Worm (Caenorhabditis elegans) whole organism, L4 larva: ENCODE data around the gene srbc-68.

ENCODE experiments used
- ama-1 ChIP-seq: fragments of 150-350 bp; optimal IDR thresholded peaks from 2 replicates; lab custom pipeline; 2014; ENCODE audit warnings: inconsistent platforms, mixed read lengths
- lin-1 ChIP-seq: fragments of 200-800 bp; sonication (Bioruptor generic); IDR thresholded peaks from 2 replicates; pipeline ENCODE4 v1.3.6; 2022; ENCODE audit warnings: missing genetic modification reagents, missing genetic modification characterization, missing compliant biosample characterization
- madf-5 ChIP-seq, 2 experiments: fragments of 200-800 bp; sonication (Bioruptor generic); IDR thresholded peaks; 2 replicates each; pipeline ENCODE4 v1.3.6; 2022; ENCODE audit warnings: missing compliant biosample characterization in 2 of 2, missing genetic modification characterization in 2 of 2
- mxl-3 ChIP-seq: fragments of 200-800 bp; sonication (Bioruptor generic); optimal IDR thresholded peaks from 2 replicates; lab custom pipeline; 2018; ENCODE audit warnings: mild to moderate bottlenecking, missing genetic modification characterization, missing compliant biosample characterization
- nhr-237 ChIP-seq: sonication (generic microtip); optimal IDR thresholded peaks from 2 replicates; lab custom pipeline; 2017; ENCODE audit warnings: missing biosample characterization, missing genetic modification characterization
- nhr-77 ChIP-seq: fragments of 150-350 bp; optimal IDR thresholded peaks from 2 replicates; lab custom pipeline; 2014; ENCODE audit warnings: missing biosample characterization, missing genetic modification characterization
- snpc-4 ChIP-seq: fragments of 150-350 bp; optimal IDR thresholded peaks from 2 replicates; lab custom pipeline; 2014; ENCODE audit warnings: missing biosample characterization, missing genetic modification characterization
- zfp-2 ChIP-seq: sonication (generic microtip); optimal IDR thresholded peaks from 2 replicates; lab custom pipeline; 2016; ENCODE audit warnings: mild to moderate bottlenecking, missing genetic modification characterization, missing compliant biosample characterization

- TF ChIP-seq ama-1 (lab: Kevin White, UChicago) (no peak), snpc-4 (tag; lab: Kevin White, UChicago) (no peak), zfp-2 (tag; lab: Kevin White, UChicago) (no peak), nhr-77 (no peak), madf-5 (GFP tag; IDR thresholded peaks at IDR 0.05; lab: Robert Waterston, UW) (no peak), lin-1 (GFP tag; lab: Robert Waterston, UW) (no peak), nhr-237 (tag; lab: Kevin White, UChicago) (no peak), mxl-3 (no peak)
Measured at ce11 chrV:3551765-3552164, 5.3 kb upstream of the srbc-68 start, which contains the start of gene grl-28.
